Worm (Caenorhabditis elegans) whole organism, late embryonic: ENCODE measurements around the gene C14C11.2.

ENCODE experiments used
- ceh-31 ChIP-seq: sonication (generic microtip); optimal IDR thresholded peaks from 2 replicates; lab custom pipeline; 2016; ENCODE audit warnings: missing genetic modification characterization, missing compliant biosample characterization
- hlh-15 ChIP-seq: sonication (generic microtip); optimal IDR thresholded peaks from 2 replicates; lab custom pipeline; 2016; ENCODE audit warnings: missing genetic modification characterization, missing compliant biosample characterization
- hlh-30 ChIP-seq: sonication (generic microtip); optimal IDR thresholded peaks from 2 replicates; lab custom pipeline; 2017; ENCODE audit warnings: antibody characterized with exemption, missing genetic modification characterization, missing compliant biosample characterization; ENCODE audit not compliant: insufficient read depth

DNA sequence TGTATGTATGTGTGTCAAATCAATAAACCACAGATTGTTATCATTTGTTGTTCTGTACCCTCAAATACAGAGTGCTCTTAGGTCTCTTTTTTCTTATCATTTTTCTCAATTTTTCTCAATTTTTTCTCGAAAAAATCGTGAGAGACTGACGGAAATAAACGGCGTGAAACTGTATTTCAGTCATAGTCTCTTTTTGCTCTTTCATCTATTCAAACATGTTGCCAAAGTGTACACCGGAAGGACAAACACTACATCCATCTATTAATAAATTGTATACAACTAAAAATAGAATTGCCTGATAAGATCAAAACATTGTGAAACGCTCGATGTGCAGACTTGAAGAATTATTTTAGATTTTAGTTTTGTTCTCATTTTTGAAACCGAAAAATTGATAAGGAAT is 26.5 kb upstream of the C14C11.2 start:
- TF ChIP-seq hlh-15 (tag; lab: Kevin White, UChicago) = no peak
- no peak for TF ChIP-seq hlh-30 (tag; lab: Kevin White, UChicago)
- TF ChIP-seq ceh-31 (tag; lab: Kevin White, UChicago) = no peak
